Fruit fly (Drosophila melanogaster) whole organism, embryonic: ENCODE data around the gene jet.
A peak's percentile ranks its signal among the peaks of the same experiment; 100 is the strongest.

Source experiments
- Atf3 ChIP-seq: fragments of 200-800 bp; sonication (Bioruptor generic); optimal IDR thresholded peaks from 3 replicates; lab custom pipeline; 2016; ENCODE audit warnings: missing biosample characterization, missing genetic modification characterization
- CG11085 ChIP-seq: fragments of 200-800 bp; sonication (Bioruptor generic); IDR thresholded peaks from 2 replicates; pipeline ENCODE4 v1.3.6; 2022; ENCODE audit warnings: missing biosample characterization, missing genetic modification characterization
- CG13287 ChIP-seq: fragments of 200-800 bp; sonication (Bioruptor generic); IDR thresholded peaks from 2 replicates; pipeline ENCODE4 v1.3.6; 2022; ENCODE audit warnings: missing biosample characterization, missing genetic modification characterization; ENCODE audit not compliant: partially characterized antibody
- CG13424 ChIP-seq: fragments of 200-800 bp; sonication (Bioruptor generic); optimal IDR thresholded peaks from 2 replicates; lab custom pipeline; 2019; ENCODE audit warnings: missing biosample characterization, mild to moderate bottlenecking, missing genetic modification characterization, moderate library complexity
- CG13624 ChIP-seq: fragments of 200-800 bp; sonication (Bioruptor generic); optimal IDR thresholded peaks from 2 replicates; lab custom pipeline; 2016; ENCODE audit warnings: missing biosample characterization, missing genetic modification characterization
- CG13894 ChIP-seq: fragments of 200-800 bp; sonication (Bioruptor generic); optimal IDR thresholded peaks from 3 replicates; lab custom pipeline; 2018; ENCODE audit warnings: missing biosample characterization, mild to moderate bottlenecking, missing genetic modification characterization, moderate library complexity
- CG14667 ChIP-seq: fragments of 200-800 bp; sonication (Bioruptor generic); IDR thresholded peaks from 2 replicates; pipeline ENCODE4 v1.3.6; 2022; ENCODE audit warnings: missing biosample characterization, missing genetic modification characterization
- CG14710 ChIP-seq: fragments of 200-800 bp; sonication (Bioruptor generic); optimal IDR thresholded peaks from 3 replicates; lab custom pipeline; 2019; ENCODE audit warnings: missing biosample characterization, mild to moderate bottlenecking, missing genetic modification characterization, moderate library complexity
- CG14860 ChIP-seq: fragments of 200-800 bp; sonication (Bioruptor generic); IDR thresholded peaks from 3 replicates; pipeline ENCODE4 v1.3.6; 2022; ENCODE audit warnings: missing biosample characterization, missing genetic modification characterization; ENCODE audit not compliant: partially characterized antibody
- CG15269 ChIP-seq: fragments of 200-800 bp; sonication (Bioruptor generic); optimal IDR thresholded peaks from 2 replicates; lab custom pipeline; 2018; ENCODE audit warnings: missing biosample characterization, mild to moderate bottlenecking, missing genetic modification characterization, moderate library complexity
- CG15479 ChIP-seq: fragments of 200-800 bp; sonication (Bioruptor generic); optimal IDR thresholded peaks from 3 replicates; lab custom pipeline; 2019; ENCODE audit warnings: missing biosample characterization, mild to moderate bottlenecking, missing genetic modification characterization, moderate library complexity
- CG16863 ChIP-seq: fragments of 200-800 bp; sonication (Bioruptor generic); optimal IDR thresholded peaks from 3 replicates; lab custom pipeline; 2016; ENCODE audit warnings: missing biosample characterization, missing genetic modification characterization
- CG18764 ChIP-seq: fragments of 200-800 bp; sonication (Bioruptor generic); optimal IDR thresholded peaks from 3 replicates; lab custom pipeline; 2016; ENCODE audit warnings: missing biosample characterization, missing genetic modification characterization
- CG2199 ChIP-seq: fragments of 200-800 bp; sonication (Bioruptor generic); IDR thresholded peaks from 3 replicates; pipeline ENCODE4 v1.3.6; 2022; ENCODE audit warnings: missing biosample characterization, missing genetic modification characterization
- CG3065 ChIP-seq: fragments of 200-800 bp; sonication (Bioruptor generic); optimal IDR thresholded peaks from 2 replicates; lab custom pipeline; 2016; ENCODE audit warnings: missing biosample characterization, missing genetic modification characterization
- CG3163 ChIP-seq: fragments of 200-800 bp; sonication (Bioruptor generic); optimal IDR thresholded peaks from 3 replicates; lab custom pipeline; 2016; ENCODE audit warnings: missing biosample characterization, missing genetic modification characterization
- CG4424 ChIP-seq: fragments of 200-800 bp; sonication (Bioruptor generic); optimal IDR thresholded peaks from 3 replicates; lab custom pipeline; 2016; ENCODE audit warnings: missing biosample characterization, missing genetic modification characterization
- CG5180 ChIP-seq: fragments of 200-800 bp; sonication (Bioruptor generic); optimal IDR thresholded peaks from 3 replicates; lab custom pipeline; 2017; ENCODE audit warnings: missing biosample characterization, missing genetic modification characterization, mild to moderate bottlenecking, moderate library complexity, missing genetic modification reagents
- CG6254 ChIP-seq: fragments of 200-800 bp; sonication (Bioruptor generic); optimal IDR thresholded peaks from 3 replicates; lab custom pipeline; 2017; ENCODE audit warnings: mild to moderate bottlenecking, missing biosample characterization, missing genetic modification reagents, missing genetic modification characterization
- CG9876 ChIP-seq: fragments of 200-800 bp; sonication (Bioruptor generic); optimal IDR thresholded peaks from 2 replicates; lab custom pipeline; 2016; ENCODE audit warnings: missing biosample characterization, missing genetic modification characterization
- Dad ChIP-seq: fragments of 200-800 bp; sonication (Bioruptor generic); optimal IDR thresholded peaks from 3 replicates; lab custom pipeline; 2016; ENCODE audit warnings: missing biosample characterization, missing genetic modification characterization
- Dp ChIP-seq: fragments of 200-800 bp; sonication (Bioruptor generic); optimal IDR thresholded peaks from 2 replicates; lab custom pipeline; 2018; ENCODE audit warnings: missing biosample characterization, mild to moderate bottlenecking, missing genetic modification characterization, moderate library complexity
- Eip74EF ChIP-seq, 2 experiments: fragments of 200-800 bp in 1 of 2; fragments of >200 bp in 1 of 2; sonication (Bioruptor generic) in 1 of 2; optimal IDR thresholded peaks; 2 replicates each; lab custom pipeline; 2017 to 2019; ENCODE audit warnings: missing biosample characterization in 2 of 2, missing genetic modification characterization in 2 of 2, mild to moderate bottlenecking in 1 of 2, moderate library complexity in 1 of 2
- Hmr ChIP-seq: fragments of 200-800 bp; sonication (Bioruptor generic); optimal IDR thresholded peaks from 3 replicates; lab custom pipeline; 2017; ENCODE audit warnings: mild to moderate bottlenecking, missing biosample characterization, missing genetic modification reagents, missing genetic modification characterization
- MTF-1 ChIP-seq: fragments of 200-800 bp; sonication (Bioruptor generic); optimal IDR thresholded peaks from 2 replicates; lab custom pipeline; 2018; ENCODE audit warnings: missing biosample characterization, mild to moderate bottlenecking, missing genetic modification characterization, borderline replicate concordance
- Mad ChIP-seq: fragments of 200-800 bp; sonication (Bioruptor generic); optimal IDR thresholded peaks from 2 replicates; lab custom pipeline; 2016; ENCODE audit warnings: missing biosample characterization, missing genetic modification characterization
- Mrtf ChIP-seq: fragments of 200-800 bp; sonication (Bioruptor generic); IDR thresholded peaks from 3 replicates; pipeline ENCODE4 v1.3.6; 2022; ENCODE audit warnings: missing biosample characterization, missing genetic modification characterization
- NK7.1 ChIP-seq: fragments of 200-800 bp; sonication (Bioruptor generic); optimal IDR thresholded peaks from 3 replicates; lab custom pipeline; 2016; ENCODE audit warnings: missing biosample characterization, missing genetic modification characterization
- Optix ChIP-seq: fragments of 200-800 bp; sonication (Bioruptor generic); IDR thresholded peaks from 3 replicates; pipeline ENCODE4 v1.3.6; 2022; ENCODE audit warnings: missing biosample characterization, missing genetic modification characterization
- Ptx1 ChIP-seq: fragments of 200-800 bp; sonication (Bioruptor generic); IDR thresholded peaks from 2 replicates; pipeline ENCODE4 v1.3.6; 2022; ENCODE audit warnings: missing biosample characterization, missing genetic modification characterization
- Rfx ChIP-seq: fragments of 200-800 bp; sonication (Bioruptor generic); IDR thresholded peaks from 2 replicates; pipeline ENCODE4 v1.3.6; 2022; ENCODE audit warnings: missing biosample characterization, missing genetic modification characterization
- TFAM ChIP-seq: fragments of 200-800 bp; sonication (Bioruptor generic); optimal IDR thresholded peaks from 2 replicates; lab custom pipeline; 2017; ENCODE audit warnings: missing biosample characterization, missing genetic modification characterization, inconsistent platforms
- az2 ChIP-seq: fragments of 200-800 bp; sonication (Bioruptor generic); optimal IDR thresholded peaks from 3 replicates; lab custom pipeline; 2016; ENCODE audit warnings: missing biosample characterization, missing genetic modification characterization
- bigmax ChIP-seq: fragments of 200-800 bp; sonication (Bioruptor generic); optimal IDR thresholded peaks from 2 replicates; lab custom pipeline; 2018; ENCODE audit warnings: missing biosample characterization, mild to moderate bottlenecking, missing genetic modification characterization
- btn ChIP-seq: fragments of 200-800 bp; sonication (Bioruptor generic); optimal IDR thresholded peaks from 2 replicates; lab custom pipeline; 2016; ENCODE audit warnings: missing biosample characterization, missing genetic modification characterization
- chm ChIP-seq: fragments of 200-800 bp; sonication (Bioruptor generic); IDR thresholded peaks from 2 replicates; pipeline ENCODE4 v1.3.6; 2022; ENCODE audit warnings: missing biosample characterization, missing genetic modification characterization
- crc ChIP-seq: fragments of 200-800 bp; sonication (Bioruptor generic); optimal IDR thresholded peaks from 2 replicates; lab custom pipeline; 2016; ENCODE audit warnings: missing biosample characterization, missing genetic modification characterization
- exex ChIP-seq: fragments of 200-800 bp; sonication (Bioruptor generic); optimal IDR thresholded peaks from 4 replicates; lab custom pipeline; 2018; ENCODE audit warnings: missing biosample characterization, mild to moderate bottlenecking, missing genetic modification characterization, moderate library complexity
- gro ChIP-seq: fragments of 200-800 bp; sonication (Bioruptor generic); optimal IDR thresholded peaks from 2 replicates; lab custom pipeline; 2016; ENCODE audit warnings: missing biosample characterization, missing genetic modification characterization
- mirr ChIP-seq: fragments of 200-800 bp; sonication (Bioruptor generic); optimal IDR thresholded peaks from 3 replicates; lab custom pipeline; 2018; ENCODE audit warnings: missing biosample characterization, mild to moderate bottlenecking, missing genetic modification characterization
- onecut ChIP-seq: fragments of 200-800 bp; sonication (Bioruptor generic); IDR thresholded peaks from 2 replicates; pipeline ENCODE4 v1.3.6; 2022; ENCODE audit warnings: missing biosample characterization, missing genetic modification characterization
- pros ChIP-seq: fragments of 200-800 bp; sonication (Bioruptor generic); optimal IDR thresholded peaks from 3 replicates; lab custom pipeline; 2019; ENCODE audit warnings: missing biosample characterization, mild to moderate bottlenecking, missing genetic modification characterization, moderate library complexity
- sc ChIP-seq, 3 experiments: fragments of >200 bp in 2 of 3; fragments of 200-800 bp in 1 of 3; sonication (Bioruptor generic) in 1 of 3; optimal IDR thresholded peaks; 2 replicates in 2 of 3; 3 replicates in 1 of 3; lab custom pipeline; 2017; ENCODE audit warnings: mild to moderate bottlenecking in 1 of 3, missing biosample characterization in 1 of 3, missing genetic modification characterization in 1 of 3, missing genetic modification reagents in 1 of 3
- slou ChIP-seq: fragments of 200-800 bp; sonication (Bioruptor generic); optimal IDR thresholded peaks from 3 replicates; lab custom pipeline; 2016; ENCODE audit warnings: missing biosample characterization, missing genetic modification characterization
- usp ChIP-seq: fragments of >200 bp; optimal IDR thresholded peaks from 2 replicates; lab custom pipeline; 2017; ENCODE audit warnings: missing biosample characterization, missing genetic modification characterization
- vvl ChIP-seq: fragments of 200-800 bp; sonication (Bioruptor generic); IDR thresholded peaks from 2 replicates; pipeline ENCODE4 v1.3.6; 2022; ENCODE audit warnings: missing biosample characterization, missing genetic modification characterization
- wek ChIP-seq: fragments of 200-800 bp; sonication (Bioruptor generic); optimal IDR thresholded peaks from 3 replicates; lab custom pipeline; 2018; ENCODE audit warnings: missing biosample characterization, mild to moderate bottlenecking, missing genetic modification characterization, moderate library complexity
- z ChIP-seq: fragments of 200-800 bp; sonication (Bioruptor generic); IDR thresholded peaks from 3 replicates; pipeline ENCODE4 v1.3.6; 2022; ENCODE audit warnings: missing biosample characterization, missing genetic modification characterization
- zfh1 ChIP-seq: fragments of 200-800 bp; sonication (Bioruptor generic); IDR thresholded peaks from 3 replicates; pipeline ENCODE4 v1.3.6; 2022; ENCODE audit warnings: missing biosample characterization, missing genetic modification characterization

The jet gene

DNA sequence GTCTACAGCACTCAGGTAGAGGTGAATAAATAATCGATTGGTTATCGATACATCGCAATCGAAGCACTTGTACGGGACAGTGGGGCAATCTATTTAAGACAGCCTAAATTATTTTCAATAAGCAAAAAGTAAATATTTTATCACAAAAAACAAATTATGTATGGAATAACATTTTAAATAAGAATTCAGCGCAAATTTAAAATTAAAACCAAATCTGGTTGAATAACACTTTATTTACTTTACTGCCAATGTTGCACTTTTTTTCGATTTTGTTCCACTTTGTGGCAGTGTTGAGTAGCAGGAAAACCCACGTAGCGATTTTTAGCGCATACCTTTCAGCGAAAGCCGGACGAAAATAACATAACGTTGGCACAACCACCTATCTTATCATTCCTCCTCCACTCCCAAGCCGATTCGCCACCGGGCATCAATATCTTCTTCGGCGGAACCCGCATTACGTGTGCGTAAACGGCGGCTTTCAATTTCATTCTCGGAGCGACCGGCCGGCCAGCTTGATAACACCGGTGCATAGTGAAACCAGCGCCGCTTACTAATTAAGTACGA lies 27.5 kb upstream of the jet start, which contains the start of the genes Gmd and CG3792 (continued):
- TF ChIP-seq btn (peak; percentile 68), NK7.1 (peak; percentile 81), Atf3 (GFP tag; lab: Kevin White, UChicago) (peak; percentile 89), CG3065 (GFP tag; lab: Kevin White, UChicago) (peak; percentile 79), Dad (GFP tag; lab: Kevin White, UChicago) (peak; percentile 94), CG9876 (peak; percentile 75), CG2199 (peak; percentile 81; the same call in 1 of the 3 replicates), Eip74EF (GFP tag; optimal IDR thresholded peaks at IDR 0.05; lab: Kevin White, UChicago) (peak in 1 of 2 experiments; percentile 88), CG16863 (GFP tag; lab: Kevin White, UChicago) (peak; percentile 95), vvl (GFP tag; lab: Robert Waterston, UW) (peak; percentile 98), Dp (peak; percentile 22), crc (peak; percentile 90), CG4424 (peak; percentile 97), CG13894 (peak; percentile 95), zfh1 (GFP tag; lab: Robert Waterston, UW) (peak; percentile 96), CG3163 (GFP tag; lab: Kevin White, UChicago) (peak; percentile 72), CG14667 (peak; percentile 93), TFAM (GFP tag; lab: Kevin White, UChicago) (peak; percentile 69), wek (GFP tag; lab: Kevin White, UChicago) (peak; percentile 65), pros (GFP tag; lab: Kevin White, UChicago) (peak; percentile 64), CG5180 (no peak), CG13424 (tag; lab: Kevin White, UChicago) (peak; percentile 88), Ptx1 (GFP tag; lab: Robert Waterston, UW) (peak; percentile 98), CG13624 (GFP tag; lab: Kevin White, UChicago) (peak; percentile 94), Rfx (GFP tag; lab: Robert Waterston, UW) (peak; percentile 97), gro (GFP tag; lab: Kevin White, UChicago) (peak; percentile 87), bigmax (GFP tag; lab: Kevin White, UChicago) (no peak), CG14710 (peak; percentile 97), Optix (GFP tag; lab: Robert Waterston, UW) (peak; percentile 81), slou (GFP tag; lab: Kevin White, UChicago) (peak; percentile 92), az2 (GFP tag; lab: Kevin White, UChicago) (peak; percentile 95), onecut (GFP tag; lab: Robert Waterston, UW) (peak; percentile 89), CG15269 (no peak), sc (optimal IDR thresholded peaks at IDR 0.05; lab: Kevin White, UChicago) (no peak), sc (GFP tag; optimal IDR thresholded peaks at IDR 0.05; lab: Kevin White, UChicago) (peak; percentile 82), CG6254 (peak; percentile 90), z (GFP tag; lab: Robert Waterston, UW) (peak; percentile 35; the same call in 1 of the 3 replicates), CG18764 (GFP tag; lab: Kevin White, UChicago) (peak; percentile 96), usp (no peak), Mad (peak; percentile 90), CG11085 (GFP tag; lab: Robert Waterston, UW) (peak; percentile 94), exex (peak; percentile 72), Hmr (GFP tag; lab: Kevin White, UChicago) (peak; percentile 94), mirr (GFP tag; lab: Kevin White, UChicago) (peak; percentile 83), CG15479 (GFP tag; lab: Kevin White, UChicago) (peak; percentile 74), CG13287 (GFP tag; lab: Robert Waterston, UW) (peak; percentile 92), chm (GFP tag; lab: Robert Waterston, UW) (peak; percentile 91), Mrtf (peak; percentile 92), MTF-1 (GFP tag; lab: Kevin White, UChicago) (peak; percentile 89), CG14860 (GFP tag; lab: Robert Waterston, UW) (peak; percentile 92)
